Worm (Caenorhabditis elegans): ENCODE results near the gene nrf-5.
A peak's percentile ranks its signal among the peaks of the same experiment; 100 is the strongest.

nrf-5 gene

ce11 chrV:13808462-13808867, 19.6 kb upstream of the nrf-5 start:
- TF ChIP-seq odd-2 (tag; optimal IDR thresholded peaks at IDR 0.05) (no peak), nfya-1 (tag; optimal IDR thresholded peaks at IDR 0.05) (peak; percentile 79), ets-4 (tag; optimal IDR thresholded peaks at IDR 0.05) (no peak), ceh-22 (tag; optimal IDR thresholded peaks at IDR 0.05) (no peak), elt-2 (tag; optimal IDR thresholded peaks at IDR 0.05) (peak; percentile 18), ceh-30 (tag; optimal IDR thresholded peaks at IDR 0.05) (peak; percentile 9), ama-1 (optimal IDR thresholded peaks at IDR 0.05) (no peak), lim-6 (tag; optimal IDR thresholded peaks at IDR 0.05) (no peak), F13H6.1 (tag; optimal IDR thresholded peaks at IDR 0.05) (peak; percentile 33), hlh-30 (tag; optimal IDR thresholded peaks at IDR 0.05; ENCODE audit: insufficient read depth) (peak; percentile 59), ref-2 (tag; optimal IDR thresholded peaks at IDR 0.05) (peak; percentile 75), ceh-18 (tag; optimal IDR thresholded peaks at IDR 0.05) (peak; percentile 72), unc-86 (tag; optimal IDR thresholded peaks at IDR 0.05) (no peak), tbx-2 (tag; optimal IDR thresholded peaks at IDR 0.05) (peak; percentile 82), pha-2 (tag; optimal IDR thresholded peaks at IDR 0.05) (no peak), zip-5 (tag; optimal IDR thresholded peaks at IDR 0.05) (no peak), pat-9 (tag; optimal IDR thresholded peaks at IDR 0.05) (no peak), pax-1 (tag; optimal IDR thresholded peaks at IDR 0.05) (peak; percentile 12), ceh-34 (tag; optimal IDR thresholded peaks at IDR 0.05) (peak; percentile 81), ceh-2 (tag; optimal IDR thresholded peaks at IDR 0.05) (peak; percentile 42), syd-9 (tag; optimal IDR thresholded peaks at IDR 0.05) (peak; percentile 50), ceh-14 (tag; optimal IDR thresholded peaks at IDR 0.05) (peak; percentile 6), rnt-1 (tag; optimal IDR thresholded peaks at IDR 0.05) (peak; percentile 39), pag-3 (tag; optimal IDR thresholded peaks at IDR 0.05; ENCODE audit: borderline replicate concordance) (no peak), dve-1 (tag; optimal IDR thresholded peaks at IDR 0.05) (no peak), ceh-31 (tag; optimal IDR thresholded peaks at IDR 0.05) (peak; percentile 77), sox-2 (GFP tag; IDR thresholded peaks at IDR 0.05) (peak; percentile 13; the same call in 1 of the 2 replicates), sdc-2 (tag; optimal IDR thresholded peaks at IDR 0.05) (peak; percentile 17), unc-55 (GFP tag; optimal IDR thresholded peaks at IDR 0.05) (peak; percentile 36), pros-1 (tag; optimal IDR thresholded peaks at IDR 0.05) (peak; percentile 49), unc-42 (tag; optimal IDR thresholded peaks at IDR 0.05) (peak; percentile 53), hlh-8 (tag; optimal IDR thresholded peaks at IDR 0.05) (peak; percentile 44)

ce11 chrV:13812330-13812729, 15.7 kb upstream of the nrf-5 start:
- TF ChIP-seq ceh-6 (GFP tag; optimal IDR thresholded peaks at IDR 0.05) (no peak), unc-42 (tag; optimal IDR thresholded peaks at IDR 0.05) (peak; percentile 68)

DNA sequence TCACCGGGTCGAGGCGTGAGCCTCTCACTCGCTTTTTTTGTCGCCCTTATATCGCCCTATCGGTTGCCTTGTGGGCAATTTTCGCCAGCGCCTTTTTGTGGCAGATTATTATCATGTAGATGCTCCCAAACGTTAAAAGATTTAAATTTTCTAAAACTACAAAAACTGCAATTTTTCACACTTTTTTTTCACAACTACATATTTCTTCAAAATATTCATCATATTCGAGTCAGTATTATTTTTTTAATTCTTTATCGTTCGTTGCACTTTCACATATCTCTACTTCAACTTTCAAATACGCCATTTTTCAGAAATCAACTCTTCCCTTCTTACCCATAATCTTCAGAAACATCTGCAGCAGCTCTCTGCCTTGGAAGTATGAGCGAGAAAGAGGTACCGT, 15.1 kb upstream of the nrf-5 start, which contains the start of gene ceh-24:
Gene ceh-24, plus strand, starts transcription at position 301 of the 400 bp plus-strand sequence.
- TF ChIP-seq tbx-2 (tag; optimal IDR thresholded peaks at IDR 0.05): no peak
- no peak for TF ChIP-seq ceh-22 (tag; optimal IDR thresholded peaks at IDR 0.05)
- no peak for TF ChIP-seq unc-55 (GFP tag; optimal IDR thresholded peaks at IDR 0.05)
- TF ChIP-seq pag-3 (tag; optimal IDR thresholded peaks at IDR 0.05; ENCODE audit: borderline replicate concordance): no peak
- no peak for TF ChIP-seq dve-1 (tag; optimal IDR thresholded peaks at IDR 0.05)
- TF ChIP-seq unc-42 (tag; optimal IDR thresholded peaks at IDR 0.05): no peak
- TF ChIP-seq ceh-34 (tag; optimal IDR thresholded peaks at IDR 0.05): no peak
- no peak for TF ChIP-seq odd-2 (tag; optimal IDR thresholded peaks at IDR 0.05)
- no peak for TF ChIP-seq hlh-30 (tag; optimal IDR thresholded peaks at IDR 0.05; ENCODE audit: insufficient read depth)
- no peak for TF ChIP-seq unc-3 (GFP tag; conservative IDR thresholded peaks at IDR 0.05)
- no peak for TF ChIP-seq unc-3 (tag; optimal IDR thresholded peaks at IDR 0.05)
- TF ChIP-seq fax-1 (tag; optimal IDR thresholded peaks at IDR 0.05): no peak
- no peak for TF ChIP-seq T23F11.4 (GFP tag; optimal IDR thresholded peaks at IDR 0.05)
- TF ChIP-seq pax-1 (tag; optimal IDR thresholded peaks at IDR 0.05): no peak
- TF ChIP-seq hlh-6 (tag; optimal IDR thresholded peaks at IDR 0.05): no peak
- TF ChIP-seq ceh-9 (tag; optimal IDR thresholded peaks at IDR 0.05): no peak
- TF ChIP-seq unc-86 (tag; optimal IDR thresholded peaks at IDR 0.05): no peak
- no peak for TF ChIP-seq ceh-30 (tag; optimal IDR thresholded peaks at IDR 0.05)
- no peak for TF ChIP-seq pat-9 (tag; optimal IDR thresholded peaks at IDR 0.05)
